Fruit fly (Drosophila melanogaster) S2 (cell line): ENCODE results near the gene CG9673.

Experiments
- CG8478 ChIP-seq: fragments of >200 bp; optimal IDR thresholded peaks from 2 replicates; lab custom pipeline; 2018
- CTCF ChIP-seq, 2 experiments: fragments of >200 bp; optimal IDR thresholded peaks; 2 replicates each; lab custom pipeline; 2018

dm6 chrX:16753066-16753465 lies 49.4 kb upstream of the CG9673 start:
- TF ChIP-seq CG8478 = no peak
- peak in 1 of 2 experiments; percentile 47 for TF ChIP-seq CTCF (optimal IDR thresholded peaks at IDR 0.05; lab: Kevin White, UChicago)
